Fruit fly (Drosophila melanogaster): ENCODE measurements around the gene Got2.

Gene Got2

dm6 chr2L:1954541-1954940 is 33.0 kb downstream of the Got2 start (continued):
- TF ChIP-seq tll (GFP tag; optimal IDR thresholded peaks at IDR 0.05) (peak in 1 of 2 experiments; percentile 48), Adf1 (GFP tag; IDR thresholded peaks at IDR 0.05) (peak; percentile 92), zfh2 (GFP tag; optimal IDR thresholded peaks at IDR 0.05) (no peak), D (optimal IDR thresholded peaks at IDR 0.05) (peak; percentile 88), D (GFP tag; optimal IDR thresholded peaks at IDR 0.05) (no peak), Ets97D (GFP tag; optimal IDR thresholded peaks at IDR 0.05) (no peak), ab (GFP tag; optimal IDR thresholded peaks at IDR 0.05) (no peak), Ptx1 (GFP tag; IDR thresholded peaks at IDR 0.05) (no peak), seq (GFP tag; IDR thresholded peaks at IDR 0.05) (peak; percentile 96), CG12769 (tag; optimal IDR thresholded peaks at IDR 0.05) (no peak), CG4404 (GFP tag; IDR thresholded peaks at IDR 0.05) (no peak), CG11398 (GFP tag; optimal IDR thresholded peaks at IDR 0.05) (no peak), CG17829 (tag; optimal IDR thresholded peaks at IDR 0.05) (peak; percentile 4), crol (GFP tag; IDR thresholded peaks at IDR 0.05) (0 out of 2 replicates have a peak, but pooled peaks have one; percentile 14), CG10979 (tag; optimal IDR thresholded peaks at IDR 0.05) (no peak), Awh (GFP tag; IDR thresholded peaks at IDR 0.05) (no peak), aop (GFP tag; IDR thresholded peaks at IDR 0.05) (no peak), Sry-β (GFP tag; optimal IDR thresholded peaks at IDR 0.05) (no peak), nerfin-2 (GFP tag; IDR thresholded peaks at IDR 0.05; ENCODE audit: partially characterized antibody) (no peak), Kr (GFP tag; optimal IDR thresholded peaks at IDR 0.05) (no peak), btn (GFP tag; optimal IDR thresholded peaks at IDR 0.05) (no peak), bigmax (GFP tag; optimal IDR thresholded peaks at IDR 0.05) (no peak), CG4360 (GFP tag; IDR thresholded peaks at IDR 0.05) (peak; percentile 50; the same call in 1 of the 2 replicates), Blimp-1 (GFP tag; optimal IDR thresholded peaks at IDR 0.05) (no peak), CG6654 (GFP tag; optimal IDR thresholded peaks at IDR 0.05) (no peak), CG2889 (GFP tag; IDR thresholded peaks at IDR 0.05) (no peak), ato (GFP tag; IDR thresholded peaks at IDR 0.05; ENCODE audit: partially characterized antibody) (no peak), CG2875 (GFP tag; optimal IDR thresholded peaks at IDR 0.05) (no peak), CG7372 (GFP tag; IDR thresholded peaks at IDR 0.05) (no peak), CG8478 (optimal IDR thresholded peaks at IDR 0.05) (peak; percentile 80), CG12744 (GFP tag; optimal IDR thresholded peaks at IDR 0.05) (no peak), knrl (GFP tag; IDR thresholded peaks at IDR 0.05; ENCODE audit: partially characterized antibody) (0 out of 3 replicates have a peak, but pooled peaks have one; percentile 20), Nf-YC (tag; optimal IDR thresholded peaks at IDR 0.05) (peak; percentile 96), zen (tag; optimal IDR thresholded peaks at IDR 0.05) (peak; percentile 31), pros (GFP tag; optimal IDR thresholded peaks at IDR 0.05) (peak; percentile 31), gsb-n (tag; optimal IDR thresholded peaks at IDR 0.05) (peak; percentile 12), CG16813 (GFP tag; IDR thresholded peaks at IDR 0.05; ENCODE audit: partially characterized antibody) (peak; percentile 33; the same call in 1 of the 3 replicates), CG1832 (GFP tag; optimal IDR thresholded peaks at IDR 0.05) (peak; percentile 96), bbx (GFP tag; IDR thresholded peaks at IDR 0.05; ENCODE audit: partially characterized antibody) (0 out of 2 replicates have a peak, but pooled peaks have one; percentile 18), CG8281 (tag; optimal IDR thresholded peaks at IDR 0.05) (no peak), Fer2 (tag; optimal IDR thresholded peaks at IDR 0.05) (no peak), pita (GFP tag; optimal IDR thresholded peaks at IDR 0.05) (no peak), Hmr (GFP tag; optimal IDR thresholded peaks at IDR 0.05) (no peak), chif (GFP tag; optimal IDR thresholded peaks at IDR 0.05) (peak in 1 of 2 experiments; percentile 5), CG11504 (tag; optimal IDR thresholded peaks at IDR 0.05) (no peak), ewg (GFP tag; optimal IDR thresholded peaks at IDR 0.05) (peak; percentile 65), trem (tag; optimal IDR thresholded peaks at IDR 0.05) (no peak)

Data from whole organism, embryonic.